Worm (Caenorhabditis elegans): Measurements from ENCODE around the gene K07H8.7.

- TF ChIP-seq elt-2 (tag; optimal IDR thresholded peaks at IDR 0.05), result peak; percentile 34
- TF ChIP-seq nhr-71 (tag; optimal IDR thresholded peaks at IDR 0.05), result no peak
- no peak for TF ChIP-seq elt-3 (tag; optimal IDR thresholded peaks at IDR 0.05)
These were observed 20.2 kb downstream of the K07H8.7 start for ce11 chrIV:8239584-8239983.
